Fruit fly (Drosophila melanogaster) Kc167 (cell line): ENCODE results near the gene CG44006.

Source experiments
- h ChIP-seq: fragments of >200 bp; optimal IDR thresholded peaks from 3 replicates; lab custom pipeline; 2018; ENCODE audit warnings: missing external identifiers
- insv ChIP-seq: fragments of >200 bp; optimal IDR thresholded peaks from 3 replicates; lab custom pipeline; 2018; ENCODE audit warnings: missing external identifiers
- ttk ChIP-seq: sonication (Bioruptor generic); optimal IDR thresholded peaks from 2 replicates; lab custom pipeline; 2017; ENCODE audit warnings: missing external identifiers

- TF ChIP-seq insv (lab: Kevin White, UChicago) (no peak), ttk (lab: Kevin White, UChicago) (no peak), h (no peak)
Measured at dm6 chr3L:18105343-18106020, 35.5 kb upstream of the CG44006 start.
